Fruit fly (Drosophila melanogaster): Measurements from ENCODE around the gene CG15399.

CG15399 gene

dm6 chr2L:2724459-2724858 is 47.1 kb downstream of the CG15399 start:
- no peak for TF ChIP-seq eg (GFP tag; IDR thresholded peaks at IDR 0.05)
- TF ChIP-seq CG15336 (GFP tag; IDR thresholded peaks at IDR 0.05) = no peak
- peak; percentile 13 for TF ChIP-seq dsx (GFP tag; optimal IDR thresholded peaks at IDR 0.05; ENCODE audit: poor library complexity, severe bottlenecking)

dm6 chr2L:2723100-2723499 is 48.5 kb downstream of the CG15399 start:
- no peak for TF ChIP-seq topi (GFP tag; optimal IDR thresholded peaks at IDR 0.05)
- TF ChIP-seq CG1621 (tag; optimal IDR thresholded peaks at IDR 0.05) = no peak
- TF ChIP-seq dsx (GFP tag; optimal IDR thresholded peaks at IDR 0.05; ENCODE audit: poor library complexity, severe bottlenecking) = no peak
- TF ChIP-seq lz (GFP tag; optimal IDR thresholded peaks at IDR 0.05) = no peak
- TF ChIP-seq Blimp-1 (GFP tag; optimal IDR thresholded peaks at IDR 0.05) = no peak

- TF ChIP-seq eg (GFP tag; IDR thresholded peaks at IDR 0.05) (0 out of 3 replicates have a peak, but pooled peaks have one; percentile 21), CG6276 (GFP tag; optimal IDR thresholded peaks at IDR 0.05) (no peak), net (GFP tag; optimal IDR thresholded peaks at IDR 0.05) (no peak), Eip78C (GFP tag) (peak; percentile 40), CG6808 (GFP tag; optimal IDR thresholded peaks at IDR 0.05) (no peak), svp (GFP tag) (peak; percentile 65), Hr4 (GFP tag; optimal IDR thresholded peaks at IDR 0.05) (peak; percentile 3), CG6163 (GFP tag; IDR thresholded peaks at IDR 0.05) (0 out of 3 replicates have a peak, but pooled peaks have one; percentile 22), CG11762 (GFP tag; optimal IDR thresholded peaks at IDR 0.05; ENCODE audit: insufficient read depth) (no peak), fd59A (GFP tag; optimal IDR thresholded peaks at IDR 0.05) (peak; percentile 4)
Observed at dm6 chr2L:2721317-2721716, 50.3 kb downstream of the CG15399 start.

Data from whole organism, prepupa.